Fruit fly (Drosophila melanogaster): ENCODE measurements around the gene CG12948.

CG12948 gene

dm6 chr3R:9783240-9783917, 35.8 kb upstream of the CG12948 start:
- TF ChIP-seq sv (GFP tag; optimal IDR thresholded peaks at IDR 0.05) (no peak), Hnf4 (GFP tag; optimal IDR thresholded peaks at IDR 0.05) (peak; percentile 33)

- TF ChIP-seq pan (optimal IDR thresholded peaks at IDR 0.05): no peak
- TF ChIP-seq rgr (GFP tag; optimal IDR thresholded peaks at IDR 0.05): no peak
- TF ChIP-seq dl (GFP tag; optimal IDR thresholded peaks at IDR 0.05; ENCODE audit: insufficient read depth in 1 of 2, partially characterized antibody in 2 of 2): no peak
- TF ChIP-seq tai (GFP tag; optimal IDR thresholded peaks at IDR 0.05): no peak
- no peak for TF ChIP-seq dsf (GFP tag; optimal IDR thresholded peaks at IDR 0.05; ENCODE audit: borderline replicate concordance)
- TF ChIP-seq N (GFP tag; optimal IDR thresholded peaks at IDR 0.05): no peak
- no peak for TF ChIP-seq h (GFP tag; optimal IDR thresholded peaks at IDR 0.05)
- no peak for TF ChIP-seq usp (GFP tag; optimal IDR thresholded peaks at IDR 0.05)
- no peak for TF ChIP-seq dmrt93B (GFP tag; optimal IDR thresholded peaks at IDR 0.05)
- no peak for TF ChIP-seq sage (GFP tag; optimal IDR thresholded peaks at IDR 0.05)
- no peak for TF ChIP-seq GATAd (GFP tag; optimal IDR thresholded peaks at IDR 0.05)
- TF ChIP-seq woc (GFP tag; optimal IDR thresholded peaks at IDR 0.05): no peak
- no peak for TF ChIP-seq Mio (GFP tag; optimal IDR thresholded peaks at IDR 0.05)
- no peak for TF ChIP-seq HLH106 (tag; optimal IDR thresholded peaks at IDR 0.05)
- no peak for TF ChIP-seq foxo (GFP tag; optimal IDR thresholded peaks at IDR 0.05)
- no peak for TF ChIP-seq CG32264 (GFP tag; optimal IDR thresholded peaks at IDR 0.05)
- no peak for TF ChIP-seq CrebA (GFP tag; optimal IDR thresholded peaks at IDR 0.05; ENCODE audit: borderline replicate concordance)
- no peak for TF ChIP-seq Rel (GFP tag; optimal IDR thresholded peaks at IDR 0.05)
- no peak for TF ChIP-seq Rel (tag; optimal IDR thresholded peaks at IDR 0.05)
- TF ChIP-seq Hnf4 (GFP tag; optimal IDR thresholded peaks at IDR 0.05): no peak
These were observed 32.2 kb upstream of the CG12948 start, which contains the start of gene CG12947 for dm6 chr3R:9779764-9780163. Gene CG12947, plus strand, starts transcription at chr3R:9780064.

dm6 chr3R:9777941-9778360, 30.4 kb upstream of the CG12948 start, which contains the start of gene RpS29:
Gene RpS29, plus strand, starts transcription at chr3R:9778042.
- TF ChIP-seq CG32264 (GFP tag; optimal IDR thresholded peaks at IDR 0.05) (no peak), CG9705 (GFP tag; optimal IDR thresholded peaks at IDR 0.05) (peak; percentile 85), Jra (GFP tag; optimal IDR thresholded peaks at IDR 0.05) (peak; percentile 67), Mio (GFP tag; optimal IDR thresholded peaks at IDR 0.05) (no peak), br (GFP tag; optimal IDR thresholded peaks at IDR 0.05) (peak; percentile 83), sage (GFP tag; optimal IDR thresholded peaks at IDR 0.05) (no peak), Abd-B (GFP tag; optimal IDR thresholded peaks at IDR 0.05) (no peak), foxo (GFP tag; optimal IDR thresholded peaks at IDR 0.05) (peak in 1 of 2 experiments; percentile 91), Sp1 (GFP tag; optimal IDR thresholded peaks at IDR 0.05) (peak; percentile 72), woc (GFP tag; optimal IDR thresholded peaks at IDR 0.05) (no peak), sv (GFP tag; optimal IDR thresholded peaks at IDR 0.05) (peak; percentile 83), Dif (GFP tag; optimal IDR thresholded peaks at IDR 0.05; ENCODE audit: partially characterized antibody) (peak; percentile 28), ey (GFP tag; optimal IDR thresholded peaks at IDR 0.05) (peak; percentile 77), Myc (optimal IDR thresholded peaks at IDR 0.05) (peak; percentile 70), rgr (GFP tag; optimal IDR thresholded peaks at IDR 0.05) (peak; percentile 87), GATAd (GFP tag; optimal IDR thresholded peaks at IDR 0.05) (no peak), dsf (GFP tag; optimal IDR thresholded peaks at IDR 0.05; ENCODE audit: borderline replicate concordance) (peak; percentile 48), jim (GFP tag; optimal IDR thresholded peaks at IDR 0.05) (peak; percentile 92), N (GFP tag; optimal IDR thresholded peaks at IDR 0.05) (no peak), CrebA (GFP tag; optimal IDR thresholded peaks at IDR 0.05; ENCODE audit: borderline replicate concordance) (no peak), dl (GFP tag; optimal IDR thresholded peaks at IDR 0.05; ENCODE audit: insufficient read depth in 1 of 2, partially characterized antibody in 2 of 2) (no peak), dmrt93B (GFP tag; optimal IDR thresholded peaks at IDR 0.05) (peak; percentile 74), HLH106 (tag; optimal IDR thresholded peaks at IDR 0.05) (peak; percentile 72), h (GFP tag; optimal IDR thresholded peaks at IDR 0.05) (peak; percentile 86), lola (GFP tag; optimal IDR thresholded peaks at IDR 0.05) (no peak), usp (GFP tag; optimal IDR thresholded peaks at IDR 0.05) (no peak), tai (GFP tag; optimal IDR thresholded peaks at IDR 0.05) (no peak), fru (GFP tag; optimal IDR thresholded peaks at IDR 0.05) (peak; percentile 72), brk (GFP tag; optimal IDR thresholded peaks at IDR 0.05) (no peak), Hnf4 (GFP tag; optimal IDR thresholded peaks at IDR 0.05) (peak; percentile 84), Vsx2 (GFP tag; optimal IDR thresholded peaks at IDR 0.05; ENCODE audit: partially characterized antibody) (no peak), Rel (GFP tag; optimal IDR thresholded peaks at IDR 0.05) (no peak), Rel (tag; optimal IDR thresholded peaks at IDR 0.05) (peak; percentile 69), psq (GFP tag; optimal IDR thresholded peaks at IDR 0.05) (peak; percentile 68), Hr83 (GFP tag; optimal IDR thresholded peaks at IDR 0.05; ENCODE audit: poor library complexity, severe bottlenecking) (peak; percentile 98), Dfd (GFP tag; optimal IDR thresholded peaks at IDR 0.05) (no peak), pan (optimal IDR thresholded peaks at IDR 0.05) (no peak), OdsH (GFP tag; optimal IDR thresholded peaks at IDR 0.05) (peak; percentile 73), Hr78 (GFP tag; optimal IDR thresholded peaks at IDR 0.05) (no peak)
